Worm (Caenorhabditis elegans): ENCODE data around the gene T21B10.3.

- TF ChIP-seq ets-4 (tag; optimal IDR thresholded peaks at IDR 0.05) (no peak), lin-11 (tag; optimal IDR thresholded peaks at IDR 0.05) (no peak), mec-3 (tag; optimal IDR thresholded peaks at IDR 0.05; ENCODE audit: borderline replicate concordance) (no peak), ttx-3 (tag; optimal IDR thresholded peaks at IDR 0.05) (no peak)
Observed at ce11 chrII:8903871-8904270, 30.3 kb upstream of the T21B10.3 start.

All from whole organism, late embryonic.